Worm (Caenorhabditis elegans): ENCODE data around the gene nop-1.

nop-1 gene

DNA sequence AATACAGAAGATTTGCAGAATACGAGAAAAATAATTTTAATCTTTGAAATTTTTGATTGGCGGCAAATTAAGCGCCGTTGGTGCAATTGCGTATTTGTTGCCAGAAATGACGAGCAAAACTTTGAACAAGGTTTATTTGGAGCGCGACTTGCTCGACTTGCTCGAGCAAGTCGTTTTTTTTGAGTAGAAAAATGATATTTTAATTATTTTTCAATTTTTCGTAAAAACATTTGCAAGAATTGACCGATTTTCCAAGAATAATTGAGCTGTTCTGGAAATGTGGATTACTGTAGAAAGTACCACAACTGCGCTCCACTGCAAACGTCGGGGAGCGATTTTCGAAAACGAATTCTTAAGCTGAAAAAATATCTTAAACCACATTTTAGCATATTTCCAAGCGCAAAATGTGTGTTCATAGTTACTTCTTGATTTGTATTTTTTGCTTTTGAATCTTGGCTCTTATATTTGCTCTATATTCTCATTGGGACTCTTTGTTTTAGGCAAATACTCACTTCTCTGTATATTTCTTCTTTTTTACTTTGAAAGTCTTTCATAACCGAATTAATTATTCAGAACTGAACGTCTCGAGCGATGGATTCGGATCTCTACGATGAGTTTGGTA, 50.6 kb downstream of the nop-1 start, which contains the start of the genes gcna-1 and eftu-2:
gcna-1 (minus strand) TSS at position 96 of the 622 bp plus-strand sequence.
eftu-2 (plus strand) TSS at position 572 of the 622 bp plus-strand sequence.
- TF ChIP-seq nhr-90 (tag; optimal IDR thresholded peaks at IDR 0.05) (no peak), dpff-1 (tag; optimal IDR thresholded peaks at IDR 0.05) (no peak), lsl-1 (GFP tag; optimal IDR thresholded peaks at IDR 0.05) (peak; percentile 76), Y79H2A.3 (GFP tag; conservative IDR thresholded peaks at IDR 0.05) (no peak), ceh-91 (GFP tag; IDR thresholded peaks at IDR 0.05) (no peak), nhr-80 (tag; optimal IDR thresholded peaks at IDR 0.05) (no peak), Y95B8A.8 (GFP tag; IDR thresholded peaks at IDR 0.05) (no peak), lin-54 (GFP tag; optimal IDR thresholded peaks at IDR 0.05) (no peak), mes-4 (tag; optimal IDR thresholded peaks at IDR 0.05) (no peak), dpl-1 (GFP tag; optimal IDR thresholded peaks at IDR 0.05) (no peak), ceh-27 (GFP tag; optimal IDR thresholded peaks at IDR 0.05) (no peak), athp-1 (tag; optimal IDR thresholded peaks at IDR 0.05) (peak; percentile 13), ama-1 (optimal IDR thresholded peaks at IDR 0.05) (no peak), ama-1 (GFP tag; optimal IDR thresholded peaks at IDR 0.05) (no peak), F10E7.11 (tag; optimal IDR thresholded peaks at IDR 0.05) (no peak), rec-8 (tag; optimal IDR thresholded peaks at IDR 0.05) (no peak), attf-5 (GFP tag; optimal IDR thresholded peaks at IDR 0.05) (peak; percentile 12), hsf-1 (GFP tag; IDR thresholded peaks at IDR 0.05) (no peak), cebp-1 (GFP tag; IDR thresholded peaks at IDR 0.05) (no peak), cebp-1 (tag; optimal IDR thresholded peaks at IDR 0.05) (no peak), mcd-1 (GFP tag; IDR thresholded peaks at IDR 0.05) (peak; percentile 59), K12H6.12 (tag; optimal IDR thresholded peaks at IDR 0.05) (no peak), rpc-1 (optimal IDR thresholded peaks at IDR 0.05) (no peak), rpc-1 (tag; optimal IDR thresholded peaks at IDR 0.05) (no peak), gei-17 (GFP tag; optimal IDR thresholded peaks at IDR 0.05) (no peak), fkh-3 (tag; optimal IDR thresholded peaks at IDR 0.05) (no peak)

DNA sequence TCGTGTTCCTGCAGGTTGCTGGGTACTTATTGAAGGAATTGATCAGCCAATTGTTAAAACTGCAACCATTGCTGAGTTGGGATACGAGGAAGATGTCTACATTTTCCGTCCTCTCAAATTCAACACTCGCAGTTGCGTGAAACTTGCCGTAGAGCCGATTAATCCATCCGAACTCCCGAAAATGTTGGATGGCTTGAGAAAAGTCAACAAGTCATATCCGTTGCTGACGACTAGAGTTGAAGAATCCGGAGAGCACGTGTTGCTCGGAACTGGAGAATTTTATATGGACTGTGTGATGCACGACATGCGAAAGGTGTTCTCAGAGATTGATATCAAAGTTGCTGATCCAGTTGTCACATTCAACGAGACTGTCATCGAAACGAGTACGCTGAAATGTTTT, 52.8 kb downstream of the nop-1 start:
- TF ChIP-seq attf-5 (GFP tag; optimal IDR thresholded peaks at IDR 0.05) (no peak), dpff-1 (tag; optimal IDR thresholded peaks at IDR 0.05) (no peak), atf-7 (tag; optimal IDR thresholded peaks at IDR 0.05) (no peak), nhr-179 (tag; optimal IDR thresholded peaks at IDR 0.05) (no peak), ZK185.1 (tag; optimal IDR thresholded peaks at IDR 0.05; ENCODE audit: poor library complexity, severe bottlenecking) (no peak), nhr-120 (GFP tag; IDR thresholded peaks at IDR 0.05) (no peak), rpc-1 (optimal IDR thresholded peaks at IDR 0.05) (no peak), rpc-1 (tag; optimal IDR thresholded peaks at IDR 0.05) (no peak), cebp-2 (GFP tag; IDR thresholded peaks at IDR 0.05) (no peak), mcd-1 (GFP tag; IDR thresholded peaks at IDR 0.05) (no peak), Y53F4B.3 (GFP tag; IDR thresholded peaks at IDR 0.05) (no peak), attf-3 (GFP tag; conservative IDR thresholded peaks at IDR 0.05) (no peak), F49E8.2 (tag; optimal IDR thresholded peaks at IDR 0.05; ENCODE audit: insufficient read depth) (no peak), somi-1 (GFP tag; optimal IDR thresholded peaks at IDR 0.05) (no peak), tbp1 (GFP tag; optimal IDR thresholded peaks at IDR 0.05) (no peak), Y56A3A.18 (GFP tag; IDR thresholded peaks at IDR 0.05) (no peak), Y95B8A.8 (GFP tag; IDR thresholded peaks at IDR 0.05) (no peak), zfh-2 (GFP tag; conservative IDR thresholded peaks at IDR 0.05) (no peak), mxl-1 (tag; optimal IDR thresholded peaks at IDR 0.05) (no peak)

Measured in whole organism, young adult.